Worm (Caenorhabditis elegans): Measurements from ENCODE around the gene Y73F4A.3.

ce11 chrIV:9082055-9082454 is 41.8 kb upstream of the Y73F4A.3 start, which contains the start of gene twk-8:
- TF ChIP-seq mml-1 (tag; optimal IDR thresholded peaks at IDR 0.05) (no peak), nhr-28 (tag; optimal IDR thresholded peaks at IDR 0.05) (no peak), nhr-237 (tag; optimal IDR thresholded peaks at IDR 0.05) (no peak), pha-4 (tag; optimal IDR thresholded peaks at IDR 0.05) (no peak), lin-39 (tag; optimal IDR thresholded peaks at IDR 0.05) (no peak), jun-1 (tag; optimal IDR thresholded peaks at IDR 0.05) (no peak), unc-62 (GFP tag; optimal IDR thresholded peaks at IDR 0.05) (no peak), daf-12 (tag; optimal IDR thresholded peaks at IDR 0.05) (no peak), R02D3.7 (tag; optimal IDR thresholded peaks at IDR 0.05) (no peak), ceh-82 (tag; optimal IDR thresholded peaks at IDR 0.05) (no peak), fos-1 (tag; optimal IDR thresholded peaks at IDR 0.05) (no peak)
